Fruit fly (Drosophila melanogaster): ENCODE results near the gene CG44098.

DNA sequence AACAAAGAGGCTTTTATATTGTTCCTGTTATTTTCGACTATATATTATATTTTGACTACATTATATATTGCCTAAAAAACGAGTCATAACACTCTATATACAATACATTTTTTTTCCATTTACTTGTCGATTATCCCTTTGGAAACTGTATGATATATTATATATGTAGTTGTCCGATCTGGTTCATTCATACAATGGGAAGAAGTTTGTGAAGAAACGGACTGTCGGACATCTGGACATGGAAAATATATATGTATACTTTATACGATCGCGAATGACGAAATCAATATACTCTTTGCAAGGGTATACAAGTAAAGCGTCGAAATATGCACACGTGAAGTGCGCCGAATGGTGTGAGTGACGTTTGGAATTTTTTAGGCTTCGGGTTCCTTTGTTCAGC lies 46.2 kb downstream of the CG44098 start:
- TF ChIP-seq gfzf (GFP tag; optimal IDR thresholded peaks at IDR 0.05) (no peak), Sry-δ (GFP tag; optimal IDR thresholded peaks at IDR 0.05) (no peak), trh (GFP tag; optimal IDR thresholded peaks at IDR 0.05) (no peak), mirr (GFP tag; optimal IDR thresholded peaks at IDR 0.05) (no peak), sim (GFP tag; IDR thresholded peaks at IDR 0.05) (no peak), ham (GFP tag; IDR thresholded peaks at IDR 0.05) (no peak), lbe (GFP tag; optimal IDR thresholded peaks at IDR 0.05) (no peak)
